Fruit fly (Drosophila melanogaster): ENCODE results near the gene Rb97D.
A peak's percentile ranks its signal among the peaks of the same experiment; 100 is the strongest.

The Rb97D gene

DNA sequence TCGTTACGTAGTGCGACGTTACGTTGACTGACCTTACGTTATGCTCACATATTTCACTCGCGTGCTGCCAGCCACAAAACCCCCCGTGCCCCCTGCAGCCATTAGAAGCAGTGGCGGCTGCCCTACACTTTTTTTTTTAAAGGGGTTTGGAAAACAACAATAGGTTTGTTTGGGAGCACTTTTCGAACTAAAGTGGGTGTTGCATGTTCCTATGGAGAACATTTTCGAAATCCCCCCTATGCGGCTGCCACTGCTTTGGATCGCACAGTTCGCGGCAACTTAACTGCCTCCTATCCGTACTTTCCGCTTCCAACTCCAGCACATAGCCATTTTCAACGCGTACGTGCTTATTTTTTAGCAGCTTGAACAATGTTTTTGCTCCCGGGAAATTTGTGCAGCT is 21.8 kb downstream of the Rb97D start (continued):
- TF ChIP-seq ranshi (GFP tag; IDR thresholded peaks at IDR 0.05) (0 out of 2 replicates have a peak, but pooled peaks have one; percentile 40), CG9876 (GFP tag; optimal IDR thresholded peaks at IDR 0.05) (no peak), lab (GFP tag; optimal IDR thresholded peaks at IDR 0.05) (peak; percentile 50), dmrt99B (tag; optimal IDR thresholded peaks at IDR 0.05) (peak; percentile 38), CG31224 (GFP tag; IDR thresholded peaks at IDR 0.05) (0 out of 2 replicates have a peak, but pooled peaks have one; percentile 10), CG15696 (tag; optimal IDR thresholded peaks at IDR 0.05) (no peak), CG8290 (GFP tag; optimal IDR thresholded peaks at IDR 0.05) (no peak), CG8290 (tag; optimal IDR thresholded peaks at IDR 0.05) (peak in 1 of 2 experiments; percentile 28), CG9215 (GFP tag; IDR thresholded peaks at IDR 0.05) (0 out of 2 replicates have a peak, but pooled peaks have one; percentile 27), B-H1 (GFP tag; IDR thresholded peaks at IDR 0.05) (0 out of 3 replicates have a peak, but pooled peaks have one; percentile 15), CG15514 (GFP tag; optimal IDR thresholded peaks at IDR 0.05) (no peak), NC2α (GFP tag; optimal IDR thresholded peaks at IDR 0.05) (no peak), org-1 (GFP tag; optimal IDR thresholded peaks at IDR 0.05) (no peak), CG7839 (tag; optimal IDR thresholded peaks at IDR 0.05) (peak; percentile 24), HLH3B (GFP tag; IDR thresholded peaks at IDR 0.05) (0 out of 2 replicates have a peak, but pooled peaks have one; percentile 27), CG8359 (GFP tag; optimal IDR thresholded peaks at IDR 0.05; ENCODE audit: borderline replicate concordance) (no peak), Meics (GFP tag; optimal IDR thresholded peaks at IDR 0.05) (peak; percentile 21), CG18619 (GFP tag; optimal IDR thresholded peaks at IDR 0.05) (no peak), CG30403 (GFP tag; optimal IDR thresholded peaks at IDR 0.05) (peak; percentile 11), Med (GFP tag) (peak; percentile 82), her (GFP tag; optimal IDR thresholded peaks at IDR 0.05) (peak; percentile 5), dpn (GFP tag; optimal IDR thresholded peaks at IDR 0.05) (peak in 1 of 2 experiments; percentile 31), zen (tag; optimal IDR thresholded peaks at IDR 0.05) (no peak), CG9932 (GFP tag; IDR thresholded peaks at IDR 0.05) (peak; percentile 59), CG13287 (GFP tag; IDR thresholded peaks at IDR 0.05; ENCODE audit: partially characterized antibody) (no peak), NFAT (GFP tag; IDR thresholded peaks at IDR 0.05) (peak; percentile 28; the same call in 1 of the 2 replicates), BtbVII (GFP tag; optimal IDR thresholded peaks at IDR 0.05) (no peak), lilli (GFP tag; optimal IDR thresholded peaks at IDR 0.05) (peak; percentile 43), CG9609 (GFP tag; optimal IDR thresholded peaks at IDR 0.05) (no peak), CG1603 (tag; optimal IDR thresholded peaks at IDR 0.05) (peak; percentile 5), Ssrp (tag; optimal IDR thresholded peaks at IDR 0.05) (no peak), zfh1 (GFP tag; IDR thresholded peaks at IDR 0.05) (peak; percentile 55; the same call in 2 of the 3 replicates), Doc2 (GFP tag; IDR thresholded peaks at IDR 0.05) (no peak), ci (GFP tag; IDR thresholded peaks at IDR 0.05) (peak; percentile 60; the same call in 1 of the 3 replicates), Rx (GFP tag; IDR thresholded peaks at IDR 0.05) (0 out of 2 replicates have a peak, but pooled peaks have one; percentile 11), Myb (GFP tag; optimal IDR thresholded peaks at IDR 0.05) (no peak), CG10209 (GFP tag; optimal IDR thresholded peaks at IDR 0.05) (peak; percentile 5), CG11696 (GFP tag; IDR thresholded peaks at IDR 0.05) (no peak), CG15269 (tag; optimal IDR thresholded peaks at IDR 0.05) (peak; percentile 9), row (GFP tag; IDR thresholded peaks at IDR 0.05) (peak; percentile 67; the same call in 2 of the 3 replicates), Mrtf (GFP tag; IDR thresholded peaks at IDR 0.05) (0 out of 3 replicates have a peak, but pooled peaks have one; percentile 18), CG14441 (GFP tag; IDR thresholded peaks at IDR 0.05) (peak; percentile 47), CG13424 (tag; optimal IDR thresholded peaks at IDR 0.05) (peak; percentile 7), disco-r (GFP tag; optimal IDR thresholded peaks at IDR 0.05) (no peak), CG8944 (GFP tag; optimal IDR thresholded peaks at IDR 0.05) (peak; percentile 1), dm (GFP tag; optimal IDR thresholded peaks at IDR 0.05) (no peak), tll (GFP tag; optimal IDR thresholded peaks at IDR 0.05) (no peak), HLH4C (GFP tag; IDR thresholded peaks at IDR 0.05; ENCODE audit: partially characterized antibody) (no peak), pho (GFP tag; optimal IDR thresholded peaks at IDR 0.05) (no peak), CG16863 (GFP tag; optimal IDR thresholded peaks at IDR 0.05) (peak; percentile 26)
